Worm (Caenorhabditis elegans) whole organism, late embryonic: ENCODE data around the gene spig-9.

Source experiments
- ahr-1 ChIP-seq: sonication (generic microtip); optimal IDR thresholded peaks from 2 replicates; lab custom pipeline; 2016; ENCODE audit warnings: missing genetic modification characterization, missing compliant biosample characterization
- ceh-2 ChIP-seq: sonication (generic microtip); optimal IDR thresholded peaks from 2 replicates; lab custom pipeline; 2016; ENCODE audit warnings: missing genotype, missing genetic modification characterization, missing compliant biosample characterization
- ceh-30 ChIP-seq: fragments of 150-350 bp; optimal IDR thresholded peaks from 2 replicates; lab custom pipeline; 2014; ENCODE audit warnings: missing biosample characterization, missing genetic modification characterization
- zip-5 ChIP-seq: sonication (generic microtip); optimal IDR thresholded peaks from 2 replicates; lab custom pipeline; 2016; ENCODE audit warnings: missing genetic modification characterization, missing compliant biosample characterization

ce11 chrV:13565781-13566180 lies 45.9 kb downstream of the spig-9 start, which contains the start of gene slrp-1:
- TF ChIP-seq zip-5 (tag; lab: Kevin White, UChicago) (no peak), ceh-30 (tag; lab: Kevin White, UChicago) (no peak), ceh-2 (no peak), ahr-1 (tag; lab: Kevin White, UChicago) (no peak)
